Worm (Caenorhabditis elegans) whole organism, L4 larva: Measurements from ENCODE around the gene miro-1.

Source experiments
- F10B5.3 ChIP-seq: sonication (generic microtip); optimal IDR thresholded peaks from 2 replicates; lab custom pipeline; 2016; ENCODE audit warnings: mild to moderate bottlenecking, missing genetic modification characterization, missing compliant biosample characterization
- F26F4.8 ChIP-seq: fragments of 200-800 bp; sonication (Bioruptor generic); conservative IDR thresholded peaks from 2 replicates; pipeline ENCODE4 v1.3.6; 2022; ENCODE audit warnings: missing genetic modification characterization, missing compliant biosample characterization
- aly-2 ChIP-seq: sonication (generic microtip); optimal IDR thresholded peaks from 2 replicates; lab custom pipeline; 2018; ENCODE audit warnings: missing biosample characterization, missing genetic modification characterization
- ama-1 ChIP-seq: fragments of 150-350 bp; optimal IDR thresholded peaks from 2 replicates; lab custom pipeline; 2014; ENCODE audit warnings: inconsistent platforms, mixed read lengths
- ces-1 ChIP-seq: fragments of 150-350 bp; sonication (generic microtip); optimal IDR thresholded peaks from 4 replicates; lab custom pipeline; 2014; ENCODE audit warnings: missing biosample characterization, missing genetic modification reagents, missing genetic modification characterization
- dmd-8 ChIP-seq: fragments of 200-800 bp; sonication (Bioruptor generic); IDR thresholded peaks from 2 replicates; pipeline ENCODE4 v1.3.6; 2022; ENCODE audit warnings: missing genetic modification characterization, missing compliant biosample characterization
- lsy-2 ChIP-seq, 2 experiments: fragments of 150-350 bp in 1 of 2; sonication (generic microtip) in 1 of 2; optimal IDR thresholded peaks; 2 replicates each; lab custom pipeline; 2014 to 2017; ENCODE audit warnings: missing biosample characterization in 2 of 2, missing genetic modification characterization in 2 of 2
- nhr-28 ChIP-seq: fragments of 150-350 bp; optimal IDR thresholded peaks from 2 replicates; lab custom pipeline; 2014; ENCODE audit warnings: missing biosample characterization, missing genetic modification characterization
- set-16 ChIP-seq: fragments of 200-800 bp; sonication (Bioruptor generic); IDR thresholded peaks from 2 replicates; pipeline ENCODE4 v1.3.6; 2022; ENCODE audit warnings: missing genetic modification reagents, missing genetic modification characterization, missing compliant biosample characterization
- skn-1 ChIP-seq: fragments of 150-350 bp; optimal IDR thresholded peaks from 2 replicates; lab custom pipeline; 2014; ENCODE audit warnings: missing biosample characterization, missing genetic modification characterization
- unc-39 ChIP-seq: sonication (generic microtip); optimal IDR thresholded peaks from 2 replicates; lab custom pipeline; 2017; ENCODE audit warnings: missing biosample characterization, missing genetic modification characterization
- unc-62 ChIP-seq, 3 experiments: fragments of 150-350 bp in 1 of 3; sonication (generic microtip); optimal IDR thresholded peaks in 2 of 3; peaks in 1 of 3; 1 replicate in 1 of 3; 2 replicates in 2 of 3; lab custom pipeline; 2014 to 2017; ENCODE audit warnings: missing biosample characterization in 3 of 3, missing genetic modification characterization in 3 of 3, missing genetic modification reagents in 3 of 3, missing genotype in 1 of 3
- zag-1 ChIP-seq: fragments of 150-350 bp; optimal IDR thresholded peaks from 2 replicates; lab custom pipeline; 2014; ENCODE audit warnings: missing biosample characterization, missing genetic modification characterization

DNA sequence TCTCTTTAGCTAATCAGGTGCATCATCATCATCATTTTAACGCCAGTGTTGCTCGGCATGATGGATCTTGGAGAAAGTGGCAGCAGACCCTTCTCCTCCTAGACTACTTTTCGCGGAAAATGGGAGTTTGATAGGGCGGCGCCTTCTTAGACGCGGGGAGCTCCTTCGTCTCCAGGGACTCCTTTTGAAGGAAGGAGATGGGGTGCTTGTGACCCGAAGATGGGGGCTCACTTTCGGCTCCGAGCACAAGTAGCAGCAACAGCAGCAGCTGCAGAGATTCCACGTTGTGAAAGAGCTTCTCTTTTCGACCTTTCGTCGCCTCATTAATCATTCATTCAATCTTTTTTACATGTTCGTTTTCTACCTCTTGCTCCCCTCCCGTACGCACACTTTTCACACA is 48.2 kb downstream of the miro-1 start:
- no peak for TF ChIP-seq dmd-8 (GFP tag; lab: Robert Waterston, UW)
- TF ChIP-seq unc-39 (tag; lab: Kevin White, UChicago), result no peak
- TF ChIP-seq F26F4.8 (GFP tag; lab: Robert Waterston, UW), result no peak
- no peak for TF ChIP-seq ama-1 (lab: Kevin White, UChicago)
- peak in 1 of 2 experiments; percentile 77 for TF ChIP-seq unc-62 (GFP tag; optimal IDR thresholded peaks at IDR 0.05 in 1 of 2; lab: Kevin White, UChicago)
- no peak for TF ChIP-seq unc-62 (tag; optimal IDR thresholded peaks at IDR 0.05; lab: Kevin White, UChicago)
- TF ChIP-seq nhr-28, result no peak
- TF ChIP-seq set-16 (GFP tag; lab: Robert Waterston, UW), result peak; percentile 79
- TF ChIP-seq lsy-2 (tag; optimal IDR thresholded peaks at IDR 0.05; lab: Kevin White, UChicago), result no peak
- TF ChIP-seq skn-1 (tag; lab: Kevin White, UChicago), result no peak
- no peak for TF ChIP-seq zag-1 (tag; lab: Kevin White, UChicago)
- TF ChIP-seq F10B5.3, result no peak
- no peak for TF ChIP-seq ces-1
- no peak for TF ChIP-seq aly-2
